Fruit fly (Drosophila melanogaster): ENCODE results near the gene nkd.

The nkd gene

DNA sequence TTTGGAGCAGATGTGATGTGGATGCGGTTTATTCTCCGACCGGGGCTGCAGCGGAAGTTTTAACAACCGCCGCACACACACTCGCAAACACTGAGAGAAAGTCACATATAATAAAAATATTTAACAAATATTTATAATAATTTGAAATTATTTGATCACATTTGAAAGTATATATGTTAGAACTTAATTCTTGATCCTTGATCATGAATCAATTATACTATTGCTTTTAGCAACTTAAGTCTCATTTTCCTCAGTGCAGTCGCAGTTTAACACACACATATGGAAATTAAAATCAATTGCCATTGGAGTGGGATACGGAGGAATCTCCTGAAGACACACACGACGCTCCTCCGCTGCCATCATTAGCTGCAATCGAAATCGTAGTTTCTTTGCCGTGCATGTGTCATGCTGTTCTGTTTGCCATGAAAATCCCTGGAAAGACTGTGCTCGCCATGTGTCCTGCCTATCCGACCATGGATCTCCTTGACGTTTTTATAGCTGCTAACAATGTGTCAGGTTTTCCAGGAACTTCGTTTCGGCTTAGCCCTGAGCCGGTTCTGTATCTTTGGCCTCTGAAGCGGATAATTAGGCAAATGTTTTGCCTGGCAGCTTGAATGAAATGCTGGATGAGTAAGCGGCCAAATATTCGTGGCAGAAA lies 12.0 kb downstream of the nkd start (continued):
- no peak for TF ChIP-seq CG2120 (GFP tag; optimal IDR thresholded peaks at IDR 0.05)
- TF ChIP-seq CG32532 (GFP tag; IDR thresholded peaks at IDR 0.05): no peak
- TF ChIP-seq Hmx (GFP tag; optimal IDR thresholded peaks at IDR 0.05): no peak
- TF ChIP-seq Sox102F (GFP tag; optimal IDR thresholded peaks at IDR 0.05): peak; percentile 76
- TF ChIP-seq rib (GFP tag; IDR thresholded peaks at IDR 0.05): no peak
- TF ChIP-seq CG30020 (tag; optimal IDR thresholded peaks at IDR 0.05): peak; percentile 37
- TF ChIP-seq D (optimal IDR thresholded peaks at IDR 0.05): peak; percentile 56
- TF ChIP-seq D (GFP tag; optimal IDR thresholded peaks at IDR 0.05): peak; percentile 73
- TF ChIP-seq Hr3 (GFP tag; optimal IDR thresholded peaks at IDR 0.05): peak; percentile 61
- no peak for TF ChIP-seq HLH4C (GFP tag; IDR thresholded peaks at IDR 0.05; ENCODE audit: partially characterized antibody)
- TF ChIP-seq row (GFP tag; IDR thresholded peaks at IDR 0.05): peak; percentile 80
- TF ChIP-seq ssp (GFP tag; IDR thresholded peaks at IDR 0.05): peak; percentile 52
- peak; percentile 32 for TF ChIP-seq kah (GFP tag; optimal IDR thresholded peaks at IDR 0.05)
- TF ChIP-seq chm (GFP tag; IDR thresholded peaks at IDR 0.05): peak; percentile 80; the same call in 1 of the 2 replicates
- peak; percentile 57 for TF ChIP-seq tap (tag; optimal IDR thresholded peaks at IDR 0.05)
- peak; percentile 93 for TF ChIP-seq CG17829 (tag; optimal IDR thresholded peaks at IDR 0.05)
- peak; percentile 70 for TF ChIP-seq CG1233 (GFP tag; optimal IDR thresholded peaks at IDR 0.05)
- peak; percentile 93 for TF ChIP-seq Xrp1 (GFP tag; IDR thresholded peaks at IDR 0.05)
- TF ChIP-seq CG11247 (GFP tag; IDR thresholded peaks at IDR 0.05): 0 out of 2 replicates have a peak, but pooled peaks have one; percentile 28
- peak in 1 of 2 experiments; percentile 58 for TF ChIP-seq dpn (GFP tag; optimal IDR thresholded peaks at IDR 0.05)
- TF ChIP-seq Eip74EF (GFP tag; optimal IDR thresholded peaks at IDR 0.05): peak in 1 of 2 experiments; percentile 31
- peak; percentile 60 for TF ChIP-seq CG12104 (GFP tag; optimal IDR thresholded peaks at IDR 0.05)
- TF ChIP-seq Blimp-1 (GFP tag; optimal IDR thresholded peaks at IDR 0.05): peak; percentile 81
- TF ChIP-seq CG6813 (GFP tag; optimal IDR thresholded peaks at IDR 0.05): peak; percentile 65
- peak; percentile 66 for TF ChIP-seq CG1602 (GFP tag; optimal IDR thresholded peaks at IDR 0.05)
- TF ChIP-seq wdn (GFP tag; IDR thresholded peaks at IDR 0.05): no peak
- peak; percentile 23 for TF ChIP-seq HmgZ (tag; optimal IDR thresholded peaks at IDR 0.05)
- TF ChIP-seq Antp (GFP tag; optimal IDR thresholded peaks at IDR 0.05): no peak
- peak; percentile 27 for TF ChIP-seq CG12659 (GFP tag; optimal IDR thresholded peaks at IDR 0.05)
- peak; percentile 70 for TF ChIP-seq CG1529 (GFP tag; optimal IDR thresholded peaks at IDR 0.05)
- TF ChIP-seq CG12155 (GFP tag; optimal IDR thresholded peaks at IDR 0.05): peak; percentile 26
- no peak for TF ChIP-seq Sry-β (GFP tag; optimal IDR thresholded peaks at IDR 0.05)
- peak; percentile 77 for TF ChIP-seq Chrac-16 (GFP tag; optimal IDR thresholded peaks at IDR 0.05)
- peak; percentile 75 for TF ChIP-seq nerfin-1 (tag; optimal IDR thresholded peaks at IDR 0.05)
- TF ChIP-seq ab (GFP tag; optimal IDR thresholded peaks at IDR 0.05): no peak
- peak; percentile 60 for TF ChIP-seq CG10366 (GFP tag; IDR thresholded peaks at IDR 0.05)
- TF ChIP-seq H2.0 (GFP tag; IDR thresholded peaks at IDR 0.05): peak; percentile 58
- no peak for TF ChIP-seq CG2129 (GFP tag; IDR thresholded peaks at IDR 0.05; ENCODE audit: partially characterized antibody)
- TF ChIP-seq ash1 (GFP tag; optimal IDR thresholded peaks at IDR 0.05): no peak
- TF ChIP-seq CG9932 (GFP tag; IDR thresholded peaks at IDR 0.05): no peak
- TF ChIP-seq CG7786 (GFP tag; optimal IDR thresholded peaks at IDR 0.05): no peak
- peak; percentile 11 for TF ChIP-seq chn (GFP tag; optimal IDR thresholded peaks at IDR 0.05)
- TF ChIP-seq so (GFP tag; IDR thresholded peaks at IDR 0.05): peak; percentile 15; the same call in 1 of the 3 replicates
- 0 out of 2 replicates have a peak, but pooled peaks have one; percentile 32 for TF ChIP-seq Ada2b (GFP tag; IDR thresholded peaks at IDR 0.05)
- TF ChIP-seq emc (GFP tag; optimal IDR thresholded peaks at IDR 0.05): no peak
- TF ChIP-seq zen (tag; optimal IDR thresholded peaks at IDR 0.05): peak; percentile 90
- TF ChIP-seq CG11695 (GFP tag; IDR thresholded peaks at IDR 0.05): 0 out of 3 replicates have a peak, but pooled peaks have one; percentile 37
- no peak for TF ChIP-seq CG3995 (GFP tag; optimal IDR thresholded peaks at IDR 0.05)
- TF ChIP-seq D19B (GFP tag; optimal IDR thresholded peaks at IDR 0.05): no peak
- TF ChIP-seq CG12219 (GFP tag; optimal IDR thresholded peaks at IDR 0.05): peak; percentile 59
